Worm (Caenorhabditis elegans) whole organism, L4/young adult: ENCODE results near the gene F02D10.6.
A peak's percentile ranks its signal among the peaks of the same experiment; 100 is the strongest.

Source experiments
- W03F9.2 ChIP-seq: fragments of 150-350 bp; optimal IDR thresholded peaks from 2 replicates; lab custom pipeline; 2014; ENCODE audit warnings: missing biosample characterization, missing genetic modification characterization
- dao-5 ChIP-seq: sonication (generic microtip); optimal IDR thresholded peaks from 2 replicates; lab custom pipeline; 2016; ENCODE audit warnings: missing genotype, missing genetic modification characterization, moderate library complexity, missing compliant biosample characterization
- him-1 ChIP-seq: sonication (generic microtip); optimal IDR thresholded peaks from 2 replicates; lab custom pipeline; 2016; ENCODE audit warnings: missing genotype, missing genetic modification reagents, missing genetic modification characterization, missing compliant biosample characterization

F02D10.6 gene

ce11 chrX:13419884-13420339 lies 31.6 kb downstream of the F02D10.6 start, which contains the start of gene C29F7.3:
TSS of gene C29F7.3 (minus strand) at chrX:13419934.
- TF ChIP-seq him-1 (tag; lab: Kevin White, UChicago) (no peak), W03F9.2 (tag; lab: Kevin White, UChicago) (no peak), dao-5 (tag; lab: Kevin White, UChicago) (no peak)

- no peak for TF ChIP-seq W03F9.2 (tag; lab: Kevin White, UChicago)
- TF ChIP-seq him-1 (tag; lab: Kevin White, UChicago): no peak
- TF ChIP-seq dao-5 (tag; lab: Kevin White, UChicago): no peak
Measured at ce11 chrX:13417479-13417878, 34.0 kb downstream of the F02D10.6 start.

- TF ChIP-seq dao-5 (tag; lab: Kevin White, UChicago): no peak
- TF ChIP-seq W03F9.2 (tag; lab: Kevin White, UChicago): no peak
- no peak for TF ChIP-seq him-1 (tag; lab: Kevin White, UChicago)
Measured at ce11 chrX:13415722-13416121, 35.8 kb downstream of the F02D10.6 start, which contains the start of gene C29F7.2. TSS of gene C29F7.2 (plus strand) at chrX:13416078.

ce11 chrX:13414974-13415373 lies 36.5 kb downstream of the F02D10.6 start:
- TF ChIP-seq W03F9.2 (tag; lab: Kevin White, UChicago): peak; percentile 54
- TF ChIP-seq dao-5 (tag; lab: Kevin White, UChicago): no peak

ce11 chrX:13412307-13412706 lies 39.2 kb downstream of the F02D10.6 start:
- TF ChIP-seq him-1 (tag; lab: Kevin White, UChicago): no peak

- TF ChIP-seq dao-5 (tag; lab: Kevin White, UChicago) (no peak), him-1 (tag; lab: Kevin White, UChicago) (no peak), W03F9.2 (tag; lab: Kevin White, UChicago) (no peak)
Measured at ce11 chrX:13411306-13411705, 40.2 kb downstream of the F02D10.6 start.

- TF ChIP-seq him-1 (tag; lab: Kevin White, UChicago) (no peak), dao-5 (tag; lab: Kevin White, UChicago) (no peak), W03F9.2 (tag; lab: Kevin White, UChicago) (no peak)
Measured at ce11 chrX:13409543-13409942, 41.9 kb downstream of the F02D10.6 start, which contains the start of the genes cyp-13B1 and C29F7.1. TSS of gene cyp-13B1 (minus strand) at chrX:13409643. TSS of gene C29F7.1 (plus strand) at chrX:13409936.

ce11 chrX:13401783-13402182 lies 49.7 kb downstream of the F02D10.6 start, which contains the start of gene F02C12.1:
TSS of gene F02C12.1 (plus strand) at chrX:13402083.
- TF ChIP-seq him-1 (tag; lab: Kevin White, UChicago) (no peak), dao-5 (tag; lab: Kevin White, UChicago) (no peak), W03F9.2 (tag; lab: Kevin White, UChicago) (no peak)

- TF ChIP-seq dao-5 (tag; lab: Kevin White, UChicago): no peak
- TF ChIP-seq W03F9.2 (tag; lab: Kevin White, UChicago): peak; percentile 10
Measured at ce11 chrX:13401311-13401710, 50.2 kb downstream of the F02D10.6 start.
